Worm (Caenorhabditis elegans) whole organism, L4 larva: ENCODE results near the gene nspa-2.

Experiments
- dmd-6 ChIP-seq: fragments of 200-800 bp; sonication (Bioruptor generic); IDR thresholded peaks from 2 replicates; pipeline ENCODE4 v1.3.6; 2022; ENCODE audit warnings: missing genetic modification reagents, missing genetic modification characterization, missing compliant biosample characterization
- fkh-10 ChIP-seq: fragments of 150-350 bp; optimal IDR thresholded peaks from 2 replicates; lab custom pipeline; 2014; ENCODE audit warnings: missing biosample characterization, missing genetic modification reagents, missing genetic modification characterization
- nhr-237 ChIP-seq: sonication (generic microtip); optimal IDR thresholded peaks from 2 replicates; lab custom pipeline; 2017; ENCODE audit warnings: missing biosample characterization, missing genetic modification characterization
- nhr-77 ChIP-seq: fragments of 150-350 bp; optimal IDR thresholded peaks from 2 replicates; lab custom pipeline; 2014; ENCODE audit warnings: missing biosample characterization, missing genetic modification characterization
- pha-4 ChIP-seq, 2 experiments: fragments of 150-350 bp in 1 of 2; fragments of 200-800 bp in 1 of 2; sonication (Bioruptor generic) in 1 of 2; IDR thresholded peaks in 1 of 2; optimal IDR thresholded peaks in 1 of 2; 2 replicates each; pipeline versions ENCODE4 v1.3.6 to Lab custom; 2014 to 2022; ENCODE audit warnings: missing genetic modification characterization in 2 of 2, missing genetic modification reagents in 2 of 2, missing biosample characterization in 1 of 2, missing compliant biosample characterization in 1 of 2
- unc-62 ChIP-seq, 3 experiments: fragments of 150-350 bp in 1 of 3; sonication (generic microtip); optimal IDR thresholded peaks in 2 of 3; peaks in 1 of 3; 1 replicate in 1 of 3; 2 replicates in 2 of 3; lab custom pipeline; 2014 to 2017; ENCODE audit warnings: missing biosample characterization in 3 of 3, missing genetic modification characterization in 3 of 3, missing genetic modification reagents in 3 of 3, missing genotype in 1 of 3

ce11 chrV:14848510-14849206 is 42.2 kb upstream of the nspa-2 start:
- TF ChIP-seq unc-62 (GFP tag; optimal IDR thresholded peaks at IDR 0.05 in 1 of 2; lab: Kevin White, UChicago) (peak in 1 of 2 experiments; percentile 99), unc-62 (tag; optimal IDR thresholded peaks at IDR 0.05; lab: Kevin White, UChicago) (peak; percentile 4), nhr-237 (no peak), fkh-10 (no peak), dmd-6 (GFP tag; lab: Robert Waterston, UW) (peak; percentile 84), pha-4 (GFP tag; IDR thresholded peaks at IDR 0.05; lab: Robert Waterston, UW) (0 out of 2 replicates have a peak, but pooled peaks have one; percentile 8), pha-4 (tag; optimal IDR thresholded peaks at IDR 0.05; lab: Kevin White, UChicago) (peak; percentile 53), nhr-77 (tag; lab: Kevin White, UChicago) (peak; percentile 53)
